Worm (Caenorhabditis elegans) whole organism, midembryonic: Measurements from ENCODE around the gene F56C3.4.

Experiments
- flt-1 ChIP-seq: fragments of 200-800 bp; sonication (Bioruptor generic); IDR thresholded peaks from 2 replicates; pipeline ENCODE4 v1.3.6; 2022; ENCODE audit warnings: missing genetic modification characterization, missing compliant biosample characterization
- klf-2 ChIP-seq: fragments of 200-800 bp; sonication (Bioruptor generic); conservative IDR thresholded peaks from 2 replicates; pipeline ENCODE4 v1.3.6; 2022; ENCODE audit warnings: missing genetic modification reagents, missing genetic modification characterization, missing compliant biosample characterization
- ref-1 ChIP-seq: fragments of 200-800 bp; sonication (Bioruptor generic); conservative IDR thresholded peaks from 2 replicates; pipeline ENCODE4 v1.3.6; 2022; ENCODE audit warnings: missing genetic modification reagents, missing genetic modification characterization, missing compliant biosample characterization
- ztf-23 ChIP-seq: fragments of 200-800 bp; sonication (Bioruptor generic); IDR thresholded peaks from 2 replicates; pipeline ENCODE4 v1.3.6; 2022; ENCODE audit warnings: missing genetic modification reagents, missing genetic modification characterization, missing compliant biosample characterization
- ztf-29 ChIP-seq: fragments of 200-800 bp; sonication (Bioruptor generic); IDR thresholded peaks from 2 replicates; pipeline ENCODE4 v1.3.6; 2022; ENCODE audit warnings: missing genetic modification reagents, missing genetic modification characterization, missing compliant biosample characterization

ce11 chrX:1397516-1397915 is 37.0 kb upstream of the F56C3.4 start, which contains the start of gene H39E20.1:
- TF ChIP-seq ztf-23 (GFP tag; lab: Robert Waterston, UW) = no peak
- TF ChIP-seq ref-1 (GFP tag; lab: Robert Waterston, UW) = no peak
- TF ChIP-seq flt-1 (GFP tag; lab: Robert Waterston, UW) = no peak
- TF ChIP-seq klf-2 (GFP tag; lab: Robert Waterston, UW) = no peak
- no peak for TF ChIP-seq ztf-29 (GFP tag; lab: Robert Waterston, UW)
